Fruit fly (Drosophila melanogaster) whole organism, embryonic: ENCODE data around the gene CG4025.

ENCODE experiments used
- BEAF-32 ChIP-seq: fragments of 200-800 bp; sonication (Bioruptor generic); optimal IDR thresholded peaks from 3 replicates; lab custom pipeline; 2017; ENCODE audit warnings: missing biosample characterization, missing genetic modification characterization, mild to moderate bottlenecking, moderate library complexity, missing genetic modification reagents
- BtbVII ChIP-seq: fragments of 200-800 bp; sonication (Bioruptor generic); optimal IDR thresholded peaks from 3 replicates; lab custom pipeline; 2017; ENCODE audit warnings: missing biosample characterization, mild to moderate bottlenecking, missing genetic modification characterization
- Bteb2 ChIP-seq: fragments of 200-800 bp; sonication (Bioruptor generic); optimal IDR thresholded peaks from 2 replicates; lab custom pipeline; 2016; ENCODE audit warnings: missing biosample characterization, missing genetic modification characterization
- CG1024 ChIP-seq: fragments of 200-800 bp; sonication (Bioruptor generic); IDR thresholded peaks from 2 replicates; pipeline ENCODE4 v1.3.6; 2022; ENCODE audit warnings: missing biosample characterization, missing genetic modification characterization
- CG10267 ChIP-seq: fragments of 200-800 bp; sonication (Bioruptor generic); optimal IDR thresholded peaks from 2 replicates; lab custom pipeline; 2018; ENCODE audit warnings: missing biosample characterization, mild to moderate bottlenecking, missing genetic modification characterization, moderate library complexity
- CG11247 ChIP-seq: fragments of 200-800 bp; sonication (Bioruptor generic); IDR thresholded peaks from 2 replicates; pipeline ENCODE4 v1.3.6; 2022; ENCODE audit warnings: missing biosample characterization, missing genetic modification characterization
- CG12219 ChIP-seq: fragments of 200-800 bp; sonication (Bioruptor generic); optimal IDR thresholded peaks from 3 replicates; lab custom pipeline; 2018; ENCODE audit warnings: missing biosample characterization, mild to moderate bottlenecking, missing genetic modification characterization
- CG1233 ChIP-seq: fragments of 200-800 bp; sonication (Bioruptor generic); optimal IDR thresholded peaks from 4 replicates; lab custom pipeline; 2018; ENCODE audit warnings: missing biosample characterization, mild to moderate bottlenecking, missing genetic modification characterization
- CG12659 ChIP-seq: fragments of 200-800 bp; sonication (Bioruptor generic); optimal IDR thresholded peaks from 3 replicates; lab custom pipeline; 2017; ENCODE audit warnings: mild to moderate bottlenecking, missing biosample characterization, missing genetic modification reagents, missing genetic modification characterization
- CG12942 ChIP-seq: fragments of 200-800 bp; sonication (Bioruptor generic); optimal IDR thresholded peaks from 3 replicates; lab custom pipeline; 2016; ENCODE audit warnings: missing biosample characterization, missing genetic modification characterization
- CG13123 ChIP-seq: fragments of 200-800 bp; sonication (Bioruptor generic); optimal IDR thresholded peaks from 2 replicates; lab custom pipeline; 2016; ENCODE audit warnings: missing biosample characterization, missing genetic modification characterization
- CG13296 ChIP-seq: fragments of 200-800 bp; sonication (Bioruptor generic); optimal IDR thresholded peaks from 3 replicates; lab custom pipeline; 2018; ENCODE audit warnings: missing biosample characterization, mild to moderate bottlenecking, missing genetic modification characterization
- CG14014 ChIP-seq: fragments of 200-800 bp; sonication (Bioruptor generic); IDR thresholded peaks from 2 replicates; pipeline ENCODE4 v1.3.6; 2022; ENCODE audit warnings: missing biosample characterization, missing genetic modification characterization
- CG14441 ChIP-seq: fragments of 200-800 bp; sonication (Bioruptor generic); IDR thresholded peaks from 2 replicates; pipeline ENCODE4 v1.3.6; 2022; ENCODE audit warnings: missing biosample characterization, missing genetic modification characterization
- CG15011 ChIP-seq: fragments of 200-800 bp; sonication (Bioruptor generic); optimal IDR thresholded peaks from 3 replicates; lab custom pipeline; 2018; ENCODE audit warnings: missing biosample characterization, mild to moderate bottlenecking, missing genetic modification characterization
- CG15073 ChIP-seq: fragments of 200-800 bp; sonication (Bioruptor generic); optimal IDR thresholded peaks from 2 replicates; lab custom pipeline; 2016; ENCODE audit warnings: missing biosample characterization, missing genetic modification characterization
- CG15269 ChIP-seq: fragments of 200-800 bp; sonication (Bioruptor generic); optimal IDR thresholded peaks from 2 replicates; lab custom pipeline; 2018; ENCODE audit warnings: missing biosample characterization, mild to moderate bottlenecking, missing genetic modification characterization, moderate library complexity
- CG17359 ChIP-seq: fragments of 200-800 bp; sonication (Bioruptor generic); optimal IDR thresholded peaks from 3 replicates; lab custom pipeline; 2018; ENCODE audit warnings: missing biosample characterization, mild to moderate bottlenecking, missing genetic modification characterization, moderate library complexity
- CG2129 ChIP-seq: fragments of 200-800 bp; sonication (Bioruptor generic); IDR thresholded peaks from 2 replicates; pipeline ENCODE4 v1.3.6; 2022; ENCODE audit warnings: missing biosample characterization, missing genetic modification characterization; ENCODE audit not compliant: partially characterized antibody
- CG3407 ChIP-seq: fragments of 200-800 bp; sonication (Bioruptor generic); optimal IDR thresholded peaks from 2 replicates; lab custom pipeline; 2018; ENCODE audit warnings: missing biosample characterization, mild to moderate bottlenecking, missing genetic modification characterization
- CG34224 ChIP-seq: fragments of 200-800 bp; sonication (Bioruptor generic); IDR thresholded peaks from 3 replicates; pipeline ENCODE4 v1.3.6; 2022; ENCODE audit warnings: missing biosample characterization, missing genetic modification characterization; ENCODE audit not compliant: partially characterized antibody
- CG3726 ChIP-seq: fragments of 200-800 bp; sonication (Bioruptor generic); IDR thresholded peaks from 3 replicates; pipeline ENCODE4, ENCODE4 v1.3.6; 2022; ENCODE audit warnings: missing biosample characterization, missing genetic modification characterization
- CG7556 ChIP-seq: fragments of 200-800 bp; sonication (Bioruptor generic); optimal IDR thresholded peaks from 2 replicates; lab custom pipeline; 2017; ENCODE audit warnings: missing biosample characterization, mild to moderate bottlenecking, missing genetic modification characterization
- CG9876 ChIP-seq: fragments of 200-800 bp; sonication (Bioruptor generic); optimal IDR thresholded peaks from 2 replicates; lab custom pipeline; 2016; ENCODE audit warnings: missing biosample characterization, missing genetic modification characterization
- Doc2 ChIP-seq: fragments of 200-800 bp; sonication (Bioruptor generic); IDR thresholded peaks from 2 replicates; pipeline ENCODE4 v1.3.6; 2022; ENCODE audit warnings: missing biosample characterization, missing genetic modification characterization
- E2f1 ChIP-seq: fragments of 200-800 bp; sonication (Bioruptor generic); IDR thresholded peaks from 2 replicates; pipeline ENCODE4 v1.3.6; 2022; ENCODE audit warnings: missing biosample characterization, missing genetic modification characterization
- Ets65A ChIP-seq: fragments of 200-800 bp; sonication (Bioruptor generic); peaks from one replicate; lab custom pipeline; 2016; ENCODE audit warnings: missing biosample characterization, missing genetic modification characterization
- Gug ChIP-seq: fragments of 200-800 bp; sonication (Bioruptor generic); IDR thresholded peaks from 4 replicates; pipeline ENCODE4 v1.3.6; 2022; ENCODE audit warnings: missing biosample characterization, missing genetic modification characterization
- Kr ChIP-seq: fragments of 200-800 bp; sonication (Bioruptor generic); optimal IDR thresholded peaks from 2 replicates; lab custom pipeline; 2017; ENCODE audit warnings: missing biosample characterization, mild to moderate bottlenecking, missing genetic modification characterization
- Nf-YA ChIP-seq: fragments of 200-800 bp; sonication (Bioruptor generic); IDR thresholded peaks from 2 replicates; pipeline ENCODE4 v1.3.6; 2022; ENCODE audit warnings: missing biosample characterization, missing genetic modification characterization
- Oli ChIP-seq: fragments of 200-800 bp; sonication (Bioruptor generic); optimal IDR thresholded peaks from 2 replicates; lab custom pipeline; 2018; ENCODE audit warnings: missing biosample characterization, mild to moderate bottlenecking, missing genetic modification characterization, moderate library complexity
- Sry-β ChIP-seq: fragments of 200-800 bp; sonication (Bioruptor generic); optimal IDR thresholded peaks from 2 replicates; lab custom pipeline; 2018; ENCODE audit warnings: missing biosample characterization, mild to moderate bottlenecking, missing genetic modification characterization, moderate library complexity
- Sry-δ ChIP-seq: fragments of 200-800 bp; sonication (Bioruptor generic); optimal IDR thresholded peaks from 2 replicates; lab custom pipeline; 2016; ENCODE audit warnings: missing biosample characterization, missing genetic modification characterization
- abd-A ChIP-seq: fragments of 200-800 bp; sonication (Bioruptor generic); optimal IDR thresholded peaks from 3 replicates; lab custom pipeline; 2019; ENCODE audit warnings: missing biosample characterization, mild to moderate bottlenecking, missing genetic modification characterization, moderate library complexity
- aop ChIP-seq: fragments of 200-800 bp; sonication (Bioruptor generic); IDR thresholded peaks from 2 replicates; pipeline ENCODE4 v1.3.6; 2022; ENCODE audit warnings: missing biosample characterization, missing genetic modification characterization
- ash1 ChIP-seq: fragments of 200-800 bp; sonication (Bioruptor generic); optimal IDR thresholded peaks from 2 replicates; lab custom pipeline; 2018; ENCODE audit warnings: missing biosample characterization, mild to moderate bottlenecking, missing genetic modification characterization
- cas ChIP-seq: fragments of 200-800 bp; sonication (Bioruptor generic); IDR thresholded peaks from 2 replicates; pipeline ENCODE4 v1.3.6; 2022; ENCODE audit warnings: missing biosample characterization, missing genetic modification characterization
- ftz-f1 ChIP-seq: fragments of 200-800 bp; sonication (Bioruptor generic); optimal IDR thresholded peaks from 2 replicates; lab custom pipeline; 2016; ENCODE audit warnings: missing biosample characterization, missing genetic modification characterization
- gsb ChIP-seq: fragments of 200-800 bp; sonication (Bioruptor generic); IDR thresholded peaks from 2 replicates; pipeline ENCODE4 v1.3.6; 2022; ENCODE audit warnings: missing biosample characterization, missing genetic modification characterization
- hb ChIP-seq: fragments of 200-800 bp; sonication (Bioruptor generic); IDR thresholded peaks from 3 replicates; pipeline ENCODE4 v1.3.6; 2022; ENCODE audit warnings: missing biosample characterization, missing genetic modification characterization; ENCODE audit not compliant: partially characterized antibody
- lola ChIP-seq, 3 experiments: fragments of >200 bp in 2 of 3; fragments of 200-800 bp in 1 of 3; sonication (Bioruptor generic) in 1 of 3; optimal IDR thresholded peaks; 2 replicates each; lab custom pipeline; 2017 to 2019; ENCODE audit warnings: missing biosample characterization in 3 of 3, missing genetic modification characterization in 3 of 3, mild to moderate bottlenecking in 1 of 3, moderate library complexity in 1 of 3
- onecut ChIP-seq: fragments of 200-800 bp; sonication (Bioruptor generic); IDR thresholded peaks from 2 replicates; pipeline ENCODE4 v1.3.6; 2022; ENCODE audit warnings: missing biosample characterization, missing genetic modification characterization
- pan ChIP-seq, 4 experiments: fragments of >200 bp in 3 of 4; fragments of 200-800 bp in 1 of 4; sonication (Bioruptor generic) in 1 of 4; optimal IDR thresholded peaks in 3 of 4; IDR thresholded peaks in 1 of 4; 2 replicates each; pipeline versions ENCODE4 v1.3.6 to Lab custom; 2017 to 2022; ENCODE audit warnings: missing biosample characterization in 2 of 4, missing genetic modification characterization in 2 of 4, mixed read lengths in 1 of 4
- pb ChIP-seq: fragments of 200-800 bp; sonication (Bioruptor generic); optimal IDR thresholded peaks from 3 replicates; lab custom pipeline; 2016; ENCODE audit warnings: missing biosample characterization, missing genetic modification characterization
- pum ChIP-seq: fragments of 200-800 bp; sonication (Bioruptor generic); optimal IDR thresholded peaks from 2 replicates; lab custom pipeline; 2016; ENCODE audit warnings: missing biosample characterization, missing genetic modification characterization
- ro ChIP-seq: fragments of 200-800 bp; sonication (Bioruptor generic); IDR thresholded peaks from 2 replicates; pipeline ENCODE4 v1.3.6; 2022; ENCODE audit warnings: missing biosample characterization, missing genetic modification characterization
- row ChIP-seq: fragments of 200-800 bp; sonication (Bioruptor generic); IDR thresholded peaks from 3 replicates; pipeline ENCODE4 v1.3.6; 2022; ENCODE audit warnings: missing biosample characterization, missing genetic modification characterization
- shn ChIP-seq: fragments of 200-800 bp; sonication (Bioruptor generic); optimal IDR thresholded peaks from 3 replicates; lab custom pipeline; 2016; ENCODE audit warnings: missing biosample characterization, missing genetic modification characterization
- slbo ChIP-seq: fragments of 200-800 bp; sonication (Bioruptor generic); IDR thresholded peaks from 2 replicates; pipeline ENCODE4 v1.3.6; 2022; ENCODE audit warnings: missing biosample characterization, missing genetic modification characterization
- so ChIP-seq: fragments of 200-800 bp; sonication (Bioruptor generic); IDR thresholded peaks from 3 replicates; pipeline ENCODE4 v1.3.6; 2022; ENCODE audit warnings: missing biosample characterization, missing genetic modification characterization
- wor ChIP-seq: fragments of 200-800 bp; sonication (Bioruptor generic); IDR thresholded peaks from 2 replicates; pipeline ENCODE4 v1.3.6; 2022; ENCODE audit warnings: missing biosample characterization, missing genetic modification characterization

Gene CG4025

dm6 chrX:2087501-2087900 lies 10.7 kb downstream of the CG4025 start (continued):
- peak; percentile 31 for TF ChIP-seq CG12942
- TF ChIP-seq shn (GFP tag; lab: Kevin White, UChicago): peak; percentile 5
- TF ChIP-seq Gug: peak; percentile 73
- TF ChIP-seq CG9876 (GFP tag; lab: Kevin White, UChicago): no peak
- peak; percentile 65 for TF ChIP-seq E2f1
- TF ChIP-seq CG17359: peak; percentile 56
- TF ChIP-seq CG15269 (tag; lab: Kevin White, UChicago): peak; percentile 74
- TF ChIP-seq CG12219 (GFP tag; lab: Kevin White, UChicago): peak; percentile 28
- TF ChIP-seq pan (optimal IDR thresholded peaks at IDR 0.05; lab: Kevin White, UChicago): no peak
- peak in 1 of 2 experiments; percentile 71 for TF ChIP-seq pan (GFP tag; optimal IDR thresholded peaks at IDR 0.05 in 1 of 2, IDR thresholded peaks at IDR 0.05 in 1 of 2)
- peak; percentile 45; the same call in 1 of the 2 replicates for TF ChIP-seq CG1024 (GFP tag; lab: Robert Waterston, UW)
- TF ChIP-seq CG12659: peak; percentile 56
- TF ChIP-seq lola (GFP tag; optimal IDR thresholded peaks at IDR 0.05; lab: Kevin White, UChicago): peak in 1 of 3 experiments; percentile 44
- no peak for TF ChIP-seq CG13123 (GFP tag; lab: Kevin White, UChicago)

dm6 chrX:2088798-2089197 lies 12.0 kb downstream of the CG4025 start:
- TF ChIP-seq CG34224 (GFP tag; lab: Robert Waterston, UW): no peak
- TF ChIP-seq cas: no peak
- peak; percentile 6; the same call in 1 of the 2 replicates for TF ChIP-seq slbo (GFP tag; lab: Robert Waterston, UW)
- TF ChIP-seq CG14014 (GFP tag; lab: Robert Waterston, UW): no peak
- no peak for TF ChIP-seq abd-A (tag; lab: Kevin White, UChicago)
- no peak for TF ChIP-seq Sry-β (GFP tag; lab: Kevin White, UChicago)
- TF ChIP-seq wor (GFP tag; lab: Robert Waterston, UW): no peak
- 0 out of 2 replicates have a peak, but pooled peaks have one; percentile 19 for TF ChIP-seq CG14441 (GFP tag; lab: Robert Waterston, UW)
- no peak for TF ChIP-seq CG15011 (GFP tag; lab: Kevin White, UChicago)
- TF ChIP-seq Oli: no peak
- 0 out of 3 replicates have a peak, but pooled peaks have one; percentile 12 for TF ChIP-seq row (GFP tag; lab: Robert Waterston, UW)
- no peak for TF ChIP-seq CG15073 (GFP tag; lab: Kevin White, UChicago)
- TF ChIP-seq hb: no peak
- TF ChIP-seq BEAF-32 (GFP tag; lab: Kevin White, UChicago): no peak
- no peak for TF ChIP-seq CG7556 (GFP tag; lab: Kevin White, UChicago)
- TF ChIP-seq gsb: no peak
- no peak for TF ChIP-seq aop (GFP tag; lab: Robert Waterston, UW)
- TF ChIP-seq Ets65A: peak; percentile 78
- TF ChIP-seq CG3407 (GFP tag; lab: Kevin White, UChicago): no peak
- no peak for TF ChIP-seq Sry-δ (GFP tag; lab: Kevin White, UChicago)
- TF ChIP-seq ro (GFP tag; lab: Robert Waterston, UW): no peak
- TF ChIP-seq Nf-YA (GFP tag; lab: Robert Waterston, UW): no peak
- no peak for TF ChIP-seq onecut (GFP tag; lab: Robert Waterston, UW)
- TF ChIP-seq BtbVII (GFP tag; lab: Kevin White, UChicago): no peak
- 0 out of 2 replicates have a peak, but pooled peaks have one; percentile 28 for TF ChIP-seq CG11247 (GFP tag; lab: Robert Waterston, UW)
- TF ChIP-seq pb (GFP tag; lab: Kevin White, UChicago): no peak
- no peak for TF ChIP-seq Bteb2
- no peak for TF ChIP-seq so (GFP tag; lab: Robert Waterston, UW)
- no peak for TF ChIP-seq CG1233 (GFP tag; lab: Kevin White, UChicago)
- no peak for TF ChIP-seq CG10267 (tag; lab: Kevin White, UChicago)
- TF ChIP-seq CG2129: no peak
- no peak for TF ChIP-seq CG13296 (GFP tag; lab: Kevin White, UChicago)
- no peak for TF ChIP-seq ash1 (GFP tag; lab: Kevin White, UChicago)
- no peak for TF ChIP-seq pum (GFP tag; lab: Kevin White, UChicago)
- no peak for TF ChIP-seq Doc2
- no peak for TF ChIP-seq Kr (GFP tag; lab: Kevin White, UChicago)
- TF ChIP-seq ftz-f1 (GFP tag; lab: Kevin White, UChicago): peak; percentile 26
- TF ChIP-seq CG3726 (GFP tag; lab: Robert Waterston, UW): no peak
